Worm (Caenorhabditis elegans) whole organism, L2 larva: Measurements from ENCODE around the gene Y53G8AR.5.

Source experiments
- mdl-1 ChIP-seq, 2 experiments: fragments of 150-350 bp in 1 of 2; sonication (generic microtip) in 1 of 2; optimal IDR thresholded peaks; 2 replicates each; lab custom pipeline; 2017; ENCODE audit warnings: missing biosample characterization in 2 of 2, missing genetic modification characterization in 2 of 2
- nhr-25 ChIP-seq: fragments of 150-350 bp; sonication (generic microtip); optimal IDR thresholded peaks from 3 replicates; lab custom pipeline; 2014; ENCODE audit warnings: missing biosample characterization, missing genetic modification characterization
- sma-3 ChIP-seq: sonication (generic microtip); optimal IDR thresholded peaks from 2 replicates; lab custom pipeline; 2016; ENCODE audit warnings: missing genetic modification reagents, missing genetic modification characterization, missing compliant biosample characterization

Gene Y53G8AR.5

ce11 chrIII:3351672-3352071, 54.4 kb downstream of the Y53G8AR.5 start:
- TF ChIP-seq sma-3 (peak; percentile 12), nhr-25 (tag; lab: Kevin White, UChicago) (peak; percentile 15), mdl-1 (tag; optimal IDR thresholded peaks at IDR 0.05; lab: Kevin White, UChicago) (no peak)
- TF ChIP-seq, all 48 proteins: peak for 2
